Fruit fly (Drosophila melanogaster) whole organism, prepupa: ENCODE results near the gene CG7860.
A peak's percentile ranks its signal among the peaks of the same experiment; 100 is the strongest.

ENCODE experiments used
- CG11762 ChIP-seq: fragments of 200-800 bp; sonication (Bioruptor generic); optimal IDR thresholded peaks from 3 replicates; lab custom pipeline; 2016; ENCODE audit warnings: missing biosample characterization, missing genetic modification characterization; ENCODE audit not compliant: insufficient read depth
- CG1621 ChIP-seq: fragments of 200-800 bp; sonication (Bioruptor generic); optimal IDR thresholded peaks from 3 replicates; lab custom pipeline; 2018; ENCODE audit warnings: missing biosample characterization, mild to moderate bottlenecking, missing genetic modification characterization
- CG3032 ChIP-seq: fragments of 200-800 bp; optimal IDR thresholded peaks from 2 replicates; lab custom pipeline; 2019; ENCODE audit warnings: missing biosample characterization, mild to moderate bottlenecking, missing genetic modification characterization, moderate library complexity
- CG32006 ChIP-seq: fragments of 200-800 bp; sonication (Bioruptor generic); optimal IDR thresholded peaks from 3 replicates; lab custom pipeline; 2017; ENCODE audit warnings: missing biosample characterization, mild to moderate bottlenecking, missing genetic modification characterization
- CG6163 ChIP-seq: fragments of 200-800 bp; sonication (Bioruptor generic); IDR thresholded peaks from 3 replicates; pipeline ENCODE4 v1.3.6; 2022; ENCODE audit warnings: missing biosample characterization, missing genetic modification characterization
- CG6792 ChIP-seq: fragments of 200-800 bp; sonication (Bioruptor generic); optimal IDR thresholded peaks from 3 replicates; lab custom pipeline; 2016; ENCODE audit warnings: missing biosample characterization, missing genetic modification characterization
- CG8119 ChIP-seq: fragments of 200-800 bp; sonication (Bioruptor generic); IDR thresholded peaks from 3 replicates; pipeline ENCODE4 v1.3.6; 2022; ENCODE audit warnings: missing biosample characterization, missing genetic modification characterization
- CG9139 ChIP-seq: fragments of 200-800 bp; sonication (Bioruptor generic); optimal IDR thresholded peaks from 3 replicates; lab custom pipeline; 2017; ENCODE audit warnings: missing biosample characterization, mild to moderate bottlenecking, missing genetic modification characterization
- Eip78C ChIP-seq: fragments of 200-800 bp; sonication (Bioruptor generic); peaks from one replicate; lab custom pipeline; 2016; ENCODE audit warnings: missing biosample characterization, missing genetic modification characterization
- Eip93F ChIP-seq: fragments of 200-800 bp; sonication (Bioruptor generic); optimal IDR thresholded peaks from 2 replicates; lab custom pipeline; 2016; ENCODE audit warnings: missing biosample characterization, mild to moderate bottlenecking, missing genetic modification characterization
- Ets21C ChIP-seq: fragments of 200-800 bp; sonication (Bioruptor generic); optimal IDR thresholded peaks from 3 replicates; lab custom pipeline; 2016; ENCODE audit warnings: missing biosample characterization, missing genetic modification characterization
- Ets96B ChIP-seq: fragments of 200-800 bp; optimal IDR thresholded peaks from 2 replicates; lab custom pipeline; 2019; ENCODE audit warnings: missing biosample characterization, mild to moderate bottlenecking, missing genetic modification characterization, moderate library complexity
- Hr39 ChIP-seq: fragments of 200-800 bp; sonication (Bioruptor generic); optimal IDR thresholded peaks from 2 replicates; lab custom pipeline; 2016; ENCODE audit warnings: missing biosample characterization, missing genetic modification characterization
- Hr4 ChIP-seq: fragments of 200-800 bp; sonication (Bioruptor generic); optimal IDR thresholded peaks from 3 replicates; lab custom pipeline; 2016; ENCODE audit warnings: missing biosample characterization, missing genetic modification characterization
- Lpt ChIP-seq: fragments of 200-800 bp; sonication (Bioruptor generic); optimal IDR thresholded peaks from 3 replicates; lab custom pipeline; 2016; ENCODE audit warnings: missing biosample characterization, missing genetic modification characterization
- OdsH ChIP-seq: fragments of 200-800 bp; sonication (Bioruptor generic); optimal IDR thresholded peaks from 3 replicates; lab custom pipeline; 2016; ENCODE audit warnings: missing biosample characterization, missing genetic modification characterization
- Sox102F ChIP-seq: fragments of 200-800 bp; sonication (Bioruptor generic); optimal IDR thresholded peaks from 2 replicates; lab custom pipeline; 2016; ENCODE audit warnings: missing biosample characterization, mild to moderate bottlenecking, missing genetic modification characterization
- dac ChIP-seq: fragments of 200-800 bp; sonication (Bioruptor generic); optimal IDR thresholded peaks from 2 replicates; lab custom pipeline; 2017; ENCODE audit warnings: missing biosample characterization, mild to moderate bottlenecking, missing genetic modification characterization
- eg ChIP-seq: fragments of 200-800 bp; sonication (Bioruptor generic); IDR thresholded peaks from 3 replicates; pipeline ENCODE4 v1.3.6; 2022; ENCODE audit warnings: missing biosample characterization, missing genetic modification characterization
- esn ChIP-seq: fragments of 200-800 bp; sonication (Bioruptor generic); optimal IDR thresholded peaks from 2 replicates; lab custom pipeline; 2016; ENCODE audit warnings: missing biosample characterization, mild to moderate bottlenecking, missing genetic modification characterization, moderate library complexity
- fd59A ChIP-seq: fragments of 200-800 bp; sonication (Bioruptor generic); optimal IDR thresholded peaks from 2 replicates; lab custom pipeline; 2017; ENCODE audit warnings: missing biosample characterization, mild to moderate bottlenecking, missing genetic modification characterization, missing genetic modification reagents
- fd85E ChIP-seq: fragments of 200-800 bp; sonication (Bioruptor generic); optimal IDR thresholded peaks from 3 replicates; lab custom pipeline; 2016; ENCODE audit warnings: missing biosample characterization, missing genetic modification characterization
- fkh ChIP-seq: fragments of 200-800 bp; sonication (Bioruptor generic); optimal IDR thresholded peaks from 3 replicates; lab custom pipeline; 2017; ENCODE audit warnings: missing biosample characterization, mild to moderate bottlenecking, missing genetic modification characterization, moderate library complexity
- lz ChIP-seq: fragments of 200-800 bp; sonication (Bioruptor generic); optimal IDR thresholded peaks from 3 replicates; lab custom pipeline; 2016; ENCODE audit warnings: missing biosample characterization, missing genetic modification characterization
- salr ChIP-seq, 2 experiments: fragments of 200-800 bp; sonication (Bioruptor generic); optimal IDR thresholded peaks; 3 replicates each; lab custom pipeline; 2016 to 2018; ENCODE audit warnings: missing biosample characterization in 2 of 2, missing genetic modification characterization in 2 of 2, mild to moderate bottlenecking in 1 of 2
- spab ChIP-seq: fragments of 200-800 bp; sonication (Bioruptor generic); optimal IDR thresholded peaks from 2 replicates; lab custom pipeline; 2017; ENCODE audit warnings: missing biosample characterization, mild to moderate bottlenecking, missing genetic modification characterization, missing genetic modification reagents
- topi ChIP-seq: fragments of 200-800 bp; sonication (Bioruptor generic); optimal IDR thresholded peaks from 3 replicates; lab custom pipeline; 2016; ENCODE audit warnings: missing biosample characterization, missing genetic modification characterization
- vri ChIP-seq: fragments of 200-800 bp; sonication (Bioruptor generic); optimal IDR thresholded peaks from 3 replicates; lab custom pipeline; 2016; ENCODE audit warnings: missing biosample characterization, mild to moderate bottlenecking, missing genetic modification characterization

CG7860 gene

DNA sequence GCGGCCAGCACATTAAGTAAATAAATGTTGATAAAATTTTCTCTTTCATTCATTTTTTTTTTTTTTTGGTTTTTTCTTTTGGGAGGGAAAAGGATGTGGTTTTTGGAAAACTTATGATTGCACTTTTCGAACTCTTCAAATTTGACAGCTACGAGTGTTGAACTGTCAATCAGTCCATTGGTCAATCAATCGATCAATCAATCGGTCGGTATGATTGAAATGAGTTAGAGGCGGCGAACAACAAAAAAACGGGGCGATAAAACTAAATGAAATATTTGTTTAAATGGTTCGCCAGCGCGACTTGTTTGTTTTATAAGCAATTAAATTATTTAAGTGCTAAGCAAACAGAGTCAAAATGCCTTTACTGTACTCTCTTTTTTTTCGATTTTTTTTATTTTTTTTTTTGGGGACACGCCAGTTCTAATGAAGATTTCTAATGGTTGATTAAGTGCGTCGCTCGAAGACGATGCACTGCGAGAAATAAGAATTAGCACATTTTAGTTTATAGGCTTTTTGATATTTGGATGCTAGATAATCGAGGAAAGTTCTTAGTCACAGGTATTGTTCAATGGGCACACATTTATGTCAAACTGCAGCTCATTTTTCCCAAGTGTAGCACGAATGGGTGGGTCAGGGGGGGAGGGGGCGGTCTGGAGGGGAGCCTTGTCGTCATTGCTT lies 50.3 kb downstream of the CG7860 start (continued):
- TF ChIP-seq fkh (no peak), spab (GFP tag; lab: Kevin White, UChicago) (no peak), esn (peak; percentile 23), eg (GFP tag; lab: Robert Waterston, UW) (peak; percentile 72), OdsH (peak; percentile 23), fd85E (no peak), Eip78C (GFP tag; lab: Kevin White, UChicago) (peak; percentile 37), Hr39 (GFP tag; lab: Kevin White, UChicago) (peak; percentile 31), Ets21C (GFP tag; lab: Kevin White, UChicago) (no peak), CG11762 (no peak), Ets96B (tag; lab: Kevin White, UChicago) (no peak), fd59A (GFP tag; lab: Kevin White, UChicago) (no peak), salr (GFP tag; optimal IDR thresholded peaks at IDR 0.05; lab: Kevin White, UChicago) (no peak), CG1621 (no peak), Eip93F (GFP tag; lab: Kevin White, UChicago) (no peak), CG6792 (GFP tag; lab: Kevin White, UChicago) (peak; percentile 31), Sox102F (GFP tag; lab: Kevin White, UChicago) (no peak), vri (GFP tag; lab: Kevin White, UChicago) (no peak), topi (peak; percentile 8), Lpt (GFP tag; lab: Kevin White, UChicago) (no peak), CG9139 (GFP tag; lab: Kevin White, UChicago) (no peak), CG8119 (GFP tag; lab: Robert Waterston, UW) (no peak; the same call in 2 of the 3 replicates), CG6163 (GFP tag; lab: Robert Waterston, UW) (peak; percentile 62; the same call in 1 of the 3 replicates), dac (GFP tag; lab: Kevin White, UChicago) (no peak), Hr4 (GFP tag; lab: Kevin White, UChicago) (peak; percentile 13), CG3032 (no peak), lz (no peak)

DNA sequence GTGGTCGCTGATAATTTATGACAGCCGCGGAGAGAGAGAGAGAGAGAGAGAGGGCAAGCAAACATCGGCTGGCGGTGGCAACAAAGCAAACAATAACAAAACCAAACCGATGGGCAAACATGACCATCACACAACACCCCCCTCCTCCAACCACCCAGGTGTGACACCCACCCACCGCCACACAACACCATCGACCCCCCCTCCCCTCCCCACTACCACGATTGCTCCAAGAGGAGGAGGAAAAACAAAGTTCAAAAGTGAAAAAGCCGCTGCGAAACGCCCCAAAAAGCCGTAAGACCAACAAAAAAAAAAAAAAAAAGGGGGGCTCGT lies 50.8 kb downstream of the CG7860 start:
- TF ChIP-seq CG32006 (GFP tag; lab: Kevin White, UChicago): no peak
- peak; percentile 88 for TF ChIP-seq fkh
